Worm (Caenorhabditis elegans) whole organism, late embryonic: ENCODE data around the gene Y73B6BL.22.

ENCODE experiments used
- ama-1 ChIP-seq: fragments of 150-350 bp; optimal IDR thresholded peaks from 2 replicates; lab custom pipeline; 2014
- fkh-10 ChIP-seq: fragments of 150-350 bp; optimal IDR thresholded peaks from 2 replicates; lab custom pipeline; 2014; ENCODE audit warnings: missing biosample characterization, missing genetic modification reagents, missing genetic modification characterization
- pag-3 ChIP-seq: sonication (generic microtip); optimal IDR thresholded peaks from 2 replicates; lab custom pipeline; 2016; ENCODE audit warnings: missing compliant biosample characterization, missing genetic modification characterization, borderline replicate concordance
- sox-2 ChIP-seq: fragments of 200-800 bp; sonication (Bioruptor generic); IDR thresholded peaks from 2 replicates; pipeline ENCODE4 v1.3.6; 2022; ENCODE audit warnings: missing genetic modification reagents, missing genetic modification characterization, missing compliant biosample characterization

- no peak for TF ChIP-seq ama-1 (lab: Kevin White, UChicago)
- TF ChIP-seq sox-2 (GFP tag; lab: Robert Waterston, UW), result no peak
- no peak for TF ChIP-seq fkh-10 (GFP tag; lab: Kevin White, UChicago)
- no peak for TF ChIP-seq pag-3 (tag; lab: Kevin White, UChicago)
These were observed 32.5 kb downstream of the Y73B6BL.22 start, which contains the start of gene shl-1 for ce11 chrIV:6383970-6384369.
